Fruit fly (Drosophila melanogaster): ENCODE results near the gene CG15580.

DNA sequence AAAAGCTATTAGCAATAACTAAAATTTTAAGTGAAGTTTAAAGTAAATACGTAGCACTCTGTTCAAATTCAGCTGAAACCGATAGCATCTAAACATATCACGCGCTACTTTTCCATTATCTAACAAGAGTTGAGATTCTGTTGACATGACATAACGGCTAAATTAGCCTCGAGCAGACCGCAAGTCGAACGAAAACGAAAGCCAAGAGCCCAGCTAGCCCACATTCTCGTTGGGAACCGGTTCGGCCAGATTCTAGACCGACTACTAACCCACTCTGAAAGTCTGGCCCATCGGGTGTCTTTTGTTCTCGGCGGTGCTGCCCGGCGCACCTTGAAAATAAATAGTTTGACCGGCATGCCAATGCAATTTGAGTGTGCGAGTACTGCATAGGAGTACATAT, 39.7 kb upstream of the CG15580 start:
- TF ChIP-seq EcR (GFP tag; optimal IDR thresholded peaks at IDR 0.05) (no peak), Dll (optimal IDR thresholded peaks at IDR 0.05) (no peak)

Data from whole organism.